Worm (Caenorhabditis elegans) whole organism, L1 larva: ENCODE data around the gene rpn-11.

ENCODE experiments used
- C04F5.9 ChIP-seq: sonication (generic microtip); optimal IDR thresholded peaks from 2 replicates; lab custom pipeline; 2016; ENCODE audit warnings: missing genetic modification characterization, missing compliant biosample characterization
- C16A3.4 ChIP-seq: fragments of 150-350 bp; optimal IDR thresholded peaks from 2 replicates; lab custom pipeline; 2014; ENCODE audit warnings: missing biosample characterization, missing genetic modification characterization
- C34B4.2 ChIP-seq: sonication (generic microtip); optimal IDR thresholded peaks from 2 replicates; lab custom pipeline; 2017; ENCODE audit warnings: mild to moderate bottlenecking, missing genetic modification characterization, missing compliant biosample characterization
- F16B12.6 ChIP-seq: fragments of 150-350 bp; optimal IDR thresholded peaks from 2 replicates; lab custom pipeline; 2014; ENCODE audit warnings: missing biosample characterization, missing genetic modification characterization
- aha-1 ChIP-seq: fragments of 150-350 bp; optimal IDR thresholded peaks from 2 replicates; lab custom pipeline; 2014; ENCODE audit warnings: missing biosample characterization, missing genetic modification characterization
- blmp-1 ChIP-seq: fragments of 150-350 bp; optimal IDR thresholded peaks from 2 replicates; lab custom pipeline; 2014; ENCODE audit warnings: missing biosample characterization, missing genetic modification characterization
- ceh-63 ChIP-seq: fragments of 200-800 bp; sonication (Bioruptor generic); optimal IDR thresholded peaks from 2 replicates; lab custom pipeline; 2018; ENCODE audit warnings: mild to moderate bottlenecking, missing genetic modification characterization, missing compliant biosample characterization
- ceh-88 ChIP-seq: fragments of 200-800 bp; sonication (Bioruptor generic); IDR thresholded peaks from 2 replicates; pipeline ENCODE4 v1.3.6; 2022; ENCODE audit warnings: missing genetic modification characterization, missing compliant biosample characterization
- ceh-90 ChIP-seq: sonication (generic microtip); optimal IDR thresholded peaks from 2 replicates; lab custom pipeline; 2016; ENCODE audit warnings: missing genetic modification characterization, missing compliant biosample characterization
- ces-1 ChIP-seq: fragments of 150-350 bp; optimal IDR thresholded peaks from 2 replicates; lab custom pipeline; 2014; ENCODE audit warnings: missing biosample characterization, missing genetic modification reagents, missing genetic modification characterization
- dsc-1 ChIP-seq: sonication (generic microtip); optimal IDR thresholded peaks from 2 replicates; lab custom pipeline; 2016; ENCODE audit warnings: mild to moderate bottlenecking, missing genetic modification characterization, missing compliant biosample characterization
- efl-1 ChIP-seq, 4 experiments: fragments of 150-350 bp; optimal IDR thresholded peaks in 3 of 4; peaks in 1 of 4; 1 replicate in 1 of 4; 2 replicates in 3 of 4; lab custom pipeline; 2014; ENCODE audit warnings: missing biosample characterization in 2 of 4, missing genetic modification characterization in 2 of 4, missing genetic modification reagents in 2 of 4
- egl-13 ChIP-seq: sonication (generic microtip); optimal IDR thresholded peaks from 2 replicates; lab custom pipeline; 2016; ENCODE audit warnings: missing genotype, missing genetic modification reagents, missing genetic modification characterization, missing compliant biosample characterization
- egl-27 ChIP-seq, 2 experiments: fragments of 150-350 bp in 1 of 2; sonication (generic microtip); optimal IDR thresholded peaks; 3 replicates each; lab custom pipeline; 2017 to 2018; ENCODE audit warnings: missing biosample characterization in 2 of 2, missing genetic modification characterization in 2 of 2, missing genetic modification reagents in 2 of 2
- elt-3 ChIP-seq, 6 experiments: fragments of 150-350 bp in 1 of 6; sonication (generic microtip); optimal IDR thresholded peaks; 2 replicates each; lab custom pipeline; 2017 to 2018; ENCODE audit warnings: missing biosample characterization in 6 of 6, missing genetic modification characterization in 6 of 6, inconsistent platforms in 1 of 6
- ets-5 ChIP-seq: fragments of 200-800 bp; sonication (Bioruptor generic); IDR thresholded peaks from 2 replicates; pipeline ENCODE4 v1.3.6; 2022; ENCODE audit warnings: missing genetic modification characterization, missing compliant biosample characterization
- fos-1 ChIP-seq: fragments of 150-350 bp; optimal IDR thresholded peaks from 2 replicates; lab custom pipeline; 2014; ENCODE audit warnings: missing biosample characterization, missing genetic modification characterization
- hlh-17 ChIP-seq: fragments of 200-800 bp; sonication (Bioruptor generic); optimal IDR thresholded peaks from 2 replicates; lab custom pipeline; 2018; ENCODE audit warnings: missing genetic modification characterization, mild to moderate bottlenecking, missing compliant biosample characterization, moderate library complexity, borderline replicate concordance
- hlh-4 ChIP-seq: sonication (generic microtip); optimal IDR thresholded peaks from 2 replicates; lab custom pipeline; 2016; ENCODE audit warnings: mild to moderate bottlenecking, missing genetic modification characterization, missing compliant biosample characterization
- hpl-2 ChIP-seq: fragments of 150-350 bp; optimal IDR thresholded peaks from 2 replicates; lab custom pipeline; 2014; ENCODE audit warnings: missing biosample characterization, missing genetic modification reagents, missing genetic modification characterization
- irx-1 ChIP-seq: sonication (generic microtip); optimal IDR thresholded peaks from 2 replicates; lab custom pipeline; 2016; ENCODE audit warnings: missing genetic modification characterization, missing compliant biosample characterization
- isw-1 ChIP-seq: fragments of 200-800 bp; sonication (Bioruptor generic); IDR thresholded peaks from 2 replicates; pipeline ENCODE4 v1.3.6; 2022; ENCODE audit warnings: missing genetic modification characterization, missing compliant biosample characterization
- jun-1 ChIP-seq: fragments of 150-350 bp; optimal IDR thresholded peaks from 2 replicates; lab custom pipeline; 2014; ENCODE audit warnings: missing biosample characterization, missing genetic modification reagents, missing genetic modification characterization
- lin-13 ChIP-seq: fragments of 150-350 bp; optimal IDR thresholded peaks from 2 replicates; lab custom pipeline; 2014; ENCODE audit warnings: missing biosample characterization, missing genetic modification reagents, missing genetic modification characterization
- lin-14 ChIP-seq: fragments of 200-800 bp; sonication (Bioruptor generic); optimal IDR thresholded peaks from 2 replicates; lab custom pipeline; 2018; ENCODE audit warnings: mild to moderate bottlenecking, missing genetic modification characterization, moderate library complexity, missing compliant biosample characterization
- lin-15B ChIP-seq: fragments of 150-350 bp; sonication (generic microtip); optimal IDR thresholded peaks from 3 replicates; lab custom pipeline; 2014; ENCODE audit warnings: missing biosample characterization, missing genetic modification characterization
- lin-35 ChIP-seq, 2 experiments: fragments of 150-350 bp; optimal IDR thresholded peaks; 2 replicates each; lab custom pipeline; 2014; ENCODE audit warnings: missing biosample characterization in 2 of 2, missing genetic modification characterization in 2 of 2, missing genetic modification reagents in 2 of 2
- mdl-1 ChIP-seq, 2 experiments: fragments of 150-350 bp; optimal IDR thresholded peaks; 2 replicates each; lab custom pipeline; 2014 to 2017; ENCODE audit warnings: missing biosample characterization in 2 of 2, missing genetic modification characterization in 2 of 2, inconsistent platforms in 1 of 2
- mef-2 ChIP-seq: fragments of 150-350 bp; optimal IDR thresholded peaks from 2 replicates; lab custom pipeline; 2014; ENCODE audit warnings: missing biosample characterization, missing genetic modification characterization
- nhr-12 ChIP-seq: sonication (generic microtip); optimal IDR thresholded peaks from 2 replicates; lab custom pipeline; 2017; ENCODE audit warnings: missing biosample characterization, missing genetic modification characterization
- nhr-19 ChIP-seq: fragments of 200-800 bp; sonication (Bioruptor generic); conservative IDR thresholded peaks from 2 replicates; pipeline ENCODE4 v1.3.6; 2022; ENCODE audit warnings: missing genetic modification characterization, missing compliant biosample characterization
- nhr-28 ChIP-seq: fragments of 150-350 bp; optimal IDR thresholded peaks from 2 replicates; lab custom pipeline; 2014; ENCODE audit warnings: missing biosample characterization, missing genetic modification characterization
- nhr-47 ChIP-seq: sonication (generic microtip); optimal IDR thresholded peaks from 2 replicates; lab custom pipeline; 2016; ENCODE audit warnings: mild to moderate bottlenecking, missing genetic modification characterization, moderate library complexity, missing compliant biosample characterization
- nhr-84 ChIP-seq: sonication (generic microtip); optimal IDR thresholded peaks from 2 replicates; lab custom pipeline; 2017; ENCODE audit warnings: missing biosample characterization, missing genetic modification characterization
- nhr-85 ChIP-seq: sonication (generic microtip); peaks from one replicate; lab custom pipeline; 2016; ENCODE audit warnings: missing genetic modification characterization, inconsistent platforms, missing compliant biosample characterization
- nhr-90 ChIP-seq: sonication (generic microtip); optimal IDR thresholded peaks from 2 replicates; lab custom pipeline; 2016; ENCODE audit warnings: mild to moderate bottlenecking, missing genetic modification characterization, missing compliant biosample characterization; ENCODE audit not compliant: poor library complexity
- pag-3 ChIP-seq: sonication (generic microtip); optimal IDR thresholded peaks from 2 replicates; lab custom pipeline; 2017; ENCODE audit warnings: missing genetic modification characterization, mild to moderate bottlenecking, missing compliant biosample characterization, antibody characterized with exemption, borderline replicate concordance; ENCODE audit not compliant: insufficient read depth
- pax-3 ChIP-seq: fragments of 200-800 bp; sonication (Bioruptor generic); optimal IDR thresholded peaks from 2 replicates; lab custom pipeline; 2018; ENCODE audit warnings: mild to moderate bottlenecking, missing genetic modification characterization, moderate library complexity, missing compliant biosample characterization
- pqm-1 ChIP-seq: sonication (generic microtip); optimal IDR thresholded peaks from 3 replicates; lab custom pipeline; 2017; ENCODE audit warnings: missing biosample characterization, missing genetic modification characterization
- rnt-1 ChIP-seq: sonication (generic microtip); optimal IDR thresholded peaks from 2 replicates; lab custom pipeline; 2016; ENCODE audit warnings: mild to moderate bottlenecking, missing genetic modification characterization, moderate library complexity, missing compliant biosample characterization
- snpc-4 ChIP-seq: fragments of 150-350 bp; optimal IDR thresholded peaks from 2 replicates; lab custom pipeline; 2014; ENCODE audit warnings: missing biosample characterization, missing genetic modification characterization
- snu-23 ChIP-seq: sonication (generic microtip); optimal IDR thresholded peaks from 2 replicates; lab custom pipeline; 2016; ENCODE audit warnings: missing genetic modification characterization, missing compliant biosample characterization
- sox-4 ChIP-seq: sonication (generic microtip); optimal IDR thresholded peaks from 2 replicates; lab custom pipeline; 2016; ENCODE audit warnings: missing genetic modification characterization, missing compliant biosample characterization
- swsn-7 ChIP-seq: sonication (generic microtip); optimal IDR thresholded peaks from 2 replicates; lab custom pipeline; 2016; ENCODE audit warnings: missing genetic modification characterization, missing compliant biosample characterization
- tbx-2 ChIP-seq: sonication (generic microtip); optimal IDR thresholded peaks from 2 replicates; lab custom pipeline; 2016; ENCODE audit warnings: missing genetic modification characterization, missing compliant biosample characterization
- tlp-1 ChIP-seq: fragments of 150-350 bp; optimal IDR thresholded peaks from 2 replicates; lab custom pipeline; 2014; ENCODE audit warnings: missing biosample characterization, missing genetic modification characterization
- unc-62 ChIP-seq: fragments of 150-350 bp; optimal IDR thresholded peaks from 2 replicates; lab custom pipeline; 2014; ENCODE audit warnings: missing biosample characterization, missing genetic modification reagents, missing genetic modification characterization
- unc-86 ChIP-seq: sonication (generic microtip); optimal IDR thresholded peaks from 2 replicates; lab custom pipeline; 2016; ENCODE audit warnings: missing genetic modification characterization, missing compliant biosample characterization
- unc-98 ChIP-seq: fragments of 200-800 bp; sonication (Bioruptor generic); IDR thresholded peaks from 2 replicates; pipeline ENCODE4 v1.3.6; 2022; ENCODE audit warnings: missing genetic modification characterization, missing compliant biosample characterization
- xbp-1 ChIP-seq: sonication (generic microtip); optimal IDR thresholded peaks from 2 replicates; lab custom pipeline; 2016; ENCODE audit warnings: missing genetic modification characterization, missing compliant biosample characterization
- zip-4 ChIP-seq: fragments of 200-800 bp; sonication (Bioruptor generic); optimal IDR thresholded peaks from 2 replicates; lab custom pipeline; 2018; ENCODE audit warnings: mild to moderate bottlenecking, missing genetic modification characterization, moderate library complexity, missing compliant biosample characterization
- ztf-11 ChIP-seq, 2 experiments: sonication (generic microtip); optimal IDR thresholded peaks; 2 replicates each; lab custom pipeline; 2016 to 2017; ENCODE audit warnings: missing genetic modification characterization in 2 of 2, missing biosample characterization in 1 of 2, missing compliant biosample characterization in 1 of 2
- ztf-4 ChIP-seq: fragments of 150-350 bp; optimal IDR thresholded peaks from 2 replicates; lab custom pipeline; 2014; ENCODE audit warnings: missing biosample characterization, missing genetic modification characterization

rpn-11 gene

DNA sequence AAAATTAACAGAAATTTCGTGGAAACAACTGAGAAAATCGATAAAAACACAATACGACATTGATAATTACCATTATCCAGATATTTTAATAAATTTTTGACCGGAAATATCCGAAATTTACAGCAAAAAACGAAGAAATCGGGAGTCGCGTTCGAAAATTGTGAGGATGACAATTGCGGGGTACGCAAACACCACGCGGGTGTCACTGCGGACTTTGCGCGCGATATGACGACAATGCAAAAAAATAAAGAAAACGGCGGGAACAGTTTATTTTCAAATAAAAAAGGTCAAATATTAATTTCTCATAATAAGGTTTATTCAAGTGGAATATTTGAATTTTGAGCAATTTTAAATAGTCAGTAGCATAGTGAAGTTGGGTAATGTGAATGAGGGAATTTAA is at the start of gene rpn-11:
Gene rpn-11 (minus strand): TSS at position 198 of the 400 bp plus-strand sequence.
- TF ChIP-seq nhr-19 (GFP tag; lab: Robert Waterston, UW), result peak; percentile 88
- TF ChIP-seq irx-1 (tag; lab: Kevin White, UChicago), result peak; percentile 75
- TF ChIP-seq C16A3.4, result peak; percentile 66
- peak; percentile 62 for TF ChIP-seq ztf-4 (tag; lab: Kevin White, UChicago)
- TF ChIP-seq snu-23 (GFP tag; lab: Kevin White, UChicago), result peak; percentile 90
- no peak for TF ChIP-seq pag-3
- TF ChIP-seq hlh-17, result no peak
- TF ChIP-seq nhr-28, result no peak
- peak; percentile 65 for TF ChIP-seq lin-13 (GFP tag; lab: Kevin White, UChicago)
- peak in 1 of 2 experiments; percentile 76 for TF ChIP-seq ztf-11 (tag; optimal IDR thresholded peaks at IDR 0.05; lab: Kevin White, UChicago)
- TF ChIP-seq unc-86 (tag; lab: Kevin White, UChicago), result peak; percentile 86
- TF ChIP-seq fos-1 (tag; lab: Kevin White, UChicago), result peak; percentile 27
- peak in 2 of 6 experiments; percentile 62 to 67 for TF ChIP-seq elt-3 (tag; optimal IDR thresholded peaks at IDR 0.05; lab: Kevin White, UChicago)
- peak; percentile 98 for TF ChIP-seq F16B12.6
- no peak for TF ChIP-seq ces-1 (GFP tag; lab: Kevin White, UChicago)
- peak; percentile 71 for TF ChIP-seq jun-1
- peak; percentile 89 for TF ChIP-seq egl-13
- TF ChIP-seq hlh-4 (tag; lab: Kevin White, UChicago), result no peak
- TF ChIP-seq zip-4 (GFP tag; lab: Kevin White, UChicago), result peak; percentile 65
- TF ChIP-seq isw-1 (GFP tag; lab: Robert Waterston, UW), result peak; percentile 89
- TF ChIP-seq dsc-1 (tag; lab: Kevin White, UChicago), result peak; percentile 88
- TF ChIP-seq snpc-4 (tag; lab: Kevin White, UChicago), result peak; percentile 47
- peak; percentile 91 for TF ChIP-seq tbx-2
- peak; percentile 94 for TF ChIP-seq nhr-47 (tag; lab: Kevin White, UChicago)
- TF ChIP-seq ets-5 (GFP tag; lab: Robert Waterston, UW), result no peak
- peak; percentile 79 for TF ChIP-seq pax-3 (tag; lab: Kevin White, UChicago)
- TF ChIP-seq mef-2, result peak; percentile 26
- TF ChIP-seq hpl-2 (GFP tag; lab: Kevin White, UChicago), result peak; percentile 40
- no peak for TF ChIP-seq pqm-1 (tag; lab: Kevin White, UChicago)
- no peak for TF ChIP-seq aha-1 (tag; lab: Kevin White, UChicago)
- peak; percentile 78 for TF ChIP-seq sox-4 (tag; lab: Kevin White, UChicago)
- TF ChIP-seq lin-14 (GFP tag; lab: Kevin White, UChicago), result peak; percentile 83
- peak; percentile 50 for TF ChIP-seq blmp-1 (tag; lab: Kevin White, UChicago)
- peak; percentile 86 for TF ChIP-seq nhr-90
- peak; percentile 8 for TF ChIP-seq ceh-90
- peak; percentile 64; the same call in 1 of the 2 replicates for TF ChIP-seq ceh-88
- TF ChIP-seq nhr-12 (tag; lab: Kevin White, UChicago), result no peak
- TF ChIP-seq nhr-85 (tag; lab: Kevin White, UChicago), result peak; percentile 92
- TF ChIP-seq swsn-7 (tag; lab: Kevin White, UChicago), result peak; percentile 85
- peak; percentile 88 for TF ChIP-seq xbp-1 (tag; lab: Kevin White, UChicago)
- TF ChIP-seq mdl-1 (tag; optimal IDR thresholded peaks at IDR 0.05; lab: Kevin White, UChicago), result peak; percentile 52 to 75
- peak; percentile 94 for TF ChIP-seq rnt-1
- no peak for TF ChIP-seq tlp-1
- no peak for TF ChIP-seq C34B4.2
- TF ChIP-seq efl-1 (optimal IDR thresholded peaks at IDR 0.05; lab: Kevin White, UChicago), result peak; percentile 98 to 99
- TF ChIP-seq efl-1 (GFP tag; optimal IDR thresholded peaks at IDR 0.05 in 1 of 2; lab: Kevin White, UChicago), result peak; percentile 97 to 100
- TF ChIP-seq C04F5.9 (tag; lab: Kevin White, UChicago), result peak; percentile 77
- TF ChIP-seq ceh-63 (GFP tag; lab: Kevin White, UChicago), result no peak
- TF ChIP-seq nhr-84, result no peak
- peak; percentile 27; the same call in 1 of the 2 replicates for TF ChIP-seq unc-98
- TF ChIP-seq lin-15B, result peak; percentile 72
- no peak for TF ChIP-seq egl-27 (tag; optimal IDR thresholded peaks at IDR 0.05; lab: Kevin White, UChicago)
- peak; percentile 98 for TF ChIP-seq lin-35 (GFP tag; optimal IDR thresholded peaks at IDR 0.05; lab: Kevin White, UChicago)
- no peak for TF ChIP-seq unc-62
